Fruit fly (Drosophila melanogaster) Kc167 (cell line): Measurements from ENCODE around the gene GramD1B.

Experiments
- Myc ChIP-seq: fragments of >200 bp; optimal IDR thresholded peaks from 2 replicates; lab custom pipeline; 2017; ENCODE audit warnings: missing external identifiers
- Sin3A ChIP-seq: fragments of >200 bp; optimal IDR thresholded peaks from 2 replicates; lab custom pipeline; 2018; ENCODE audit warnings: missing external identifiers
- h ChIP-seq: fragments of >200 bp; optimal IDR thresholded peaks from 3 replicates; lab custom pipeline; 2018; ENCODE audit warnings: missing external identifiers
- insv ChIP-seq: fragments of >200 bp; optimal IDR thresholded peaks from 3 replicates; lab custom pipeline; 2018; ENCODE audit warnings: missing external identifiers
- psq ChIP-seq: fragments of >200 bp; optimal IDR thresholded peaks from 2 replicates; lab custom pipeline; 2017; ENCODE audit warnings: missing external identifiers

dm6 chr2L:3397594-3398073, 24.5 kb upstream of the GramD1B start, which contains the start of gene CG34175:
- TF ChIP-seq Sin3A (lab: Kevin White, UChicago) = no peak
- TF ChIP-seq Myc (lab: Kevin White, UChicago) = no peak
- no peak for TF ChIP-seq psq (lab: Kevin White, UChicago)
- no peak for TF ChIP-seq h (lab: Kevin White, UChicago)
- TF ChIP-seq insv (lab: Kevin White, UChicago) = no peak
